Worm (Caenorhabditis elegans) whole organism, young adult: Measurements from ENCODE around the gene ZK637.15.
"Not testable (repeated sequence)": the region's sequence is repeated elsewhere in the genome, so short reads cannot be mapped to it uniquely, and the experiment has no call there.

Source experiments
- D2030.7 ChIP-seq: fragments of 200-800 bp; sonication (Bioruptor generic); IDR thresholded peaks from 2 replicates; pipeline ENCODE4 v1.3.6; 2022; ENCODE audit warnings: missing genetic modification reagents, missing genetic modification characterization, missing compliant biosample characterization
- F33H1.4 ChIP-seq: fragments of 200-800 bp; sonication (Bioruptor generic); IDR thresholded peaks from 2 replicates; pipeline ENCODE4 v1.3.6; 2022; ENCODE audit warnings: missing genetic modification reagents, missing genetic modification characterization, missing compliant biosample characterization
- F39B2.1 ChIP-seq: fragments of 200-800 bp; sonication (Bioruptor generic); IDR thresholded peaks from 2 replicates; pipeline ENCODE4 v1.3.6; 2022; ENCODE audit warnings: missing genetic modification reagents, missing genetic modification characterization, missing compliant biosample characterization
- F55B11.4 ChIP-seq: sonication (generic microtip); optimal IDR thresholded peaks from 2 replicates; lab custom pipeline; 2016; ENCODE audit warnings: missing compliant biosample characterization, missing genetic modification characterization, borderline replicate concordance; ENCODE audit not compliant: insufficient read depth
- F57A8.1 ChIP-seq: fragments of 200-800 bp; sonication (Bioruptor generic); optimal IDR thresholded peaks from 2 replicates; lab custom pipeline; 2018; ENCODE audit warnings: mild to moderate bottlenecking, missing genetic modification characterization, moderate library complexity, missing compliant biosample characterization
- Y53G8AR.9 ChIP-seq: fragments of 200-800 bp; sonication (Bioruptor generic); conservative IDR thresholded peaks from 2 replicates; pipeline ENCODE4 v1.3.6; 2022; ENCODE audit warnings: missing genetic modification reagents, missing genetic modification characterization, missing compliant biosample characterization
- aptf-2 ChIP-seq: fragments of 200-800 bp; sonication (Bioruptor generic); conservative IDR thresholded peaks from 2 replicates; pipeline ENCODE4 v1.3.6; 2022; ENCODE audit warnings: missing genetic modification reagents, missing genetic modification characterization, missing compliant biosample characterization
- atf-7 ChIP-seq: sonication (generic microtip); optimal IDR thresholded peaks from 2 replicates; lab custom pipeline; 2017; ENCODE audit warnings: mild to moderate bottlenecking, missing genetic modification characterization, missing compliant biosample characterization
- bed-2 ChIP-seq: fragments of 200-800 bp; sonication (Bioruptor generic); IDR thresholded peaks from 2 replicates; pipeline ENCODE4 v1.3.6; 2022; ENCODE audit warnings: missing genetic modification reagents, missing genetic modification characterization, missing compliant biosample characterization
- cebp-1 ChIP-seq, 2 experiments: fragments of 200-800 bp in 1 of 2; sonication (Bioruptor generic) in 1 of 2; sonication (generic microtip) in 1 of 2; IDR thresholded peaks in 1 of 2; optimal IDR thresholded peaks in 1 of 2; 2 replicates each; pipeline versions ENCODE4 v1.3.6 to Lab custom; 2017 to 2022; ENCODE audit warnings: missing compliant biosample characterization in 2 of 2, missing genetic modification characterization in 2 of 2, mild to moderate bottlenecking in 1 of 2, missing genetic modification reagents in 1 of 2, moderate library complexity in 1 of 2
- ceh-100 ChIP-seq: fragments of 200-800 bp; sonication (Bioruptor generic); IDR thresholded peaks from 2 replicates; pipeline ENCODE4 v1.3.6; 2022; ENCODE audit warnings: missing genetic modification reagents, missing genetic modification characterization, missing compliant biosample characterization
- ceh-40 ChIP-seq: fragments of 200-800 bp; sonication (Bioruptor generic); IDR thresholded peaks from 2 replicates; pipeline ENCODE4 v1.3.6; 2022; ENCODE audit warnings: missing genetic modification characterization, missing compliant biosample characterization
- die-1 ChIP-seq: sonication (generic microtip); optimal IDR thresholded peaks from 2 replicates; lab custom pipeline; 2016; ENCODE audit warnings: missing genotype, mild to moderate bottlenecking, missing genetic modification characterization, missing compliant biosample characterization
- dox-1 ChIP-seq: fragments of 200-800 bp; sonication (Bioruptor generic); IDR thresholded peaks from 2 replicates; pipeline ENCODE4 v1.3.6; 2022; ENCODE audit warnings: missing genetic modification reagents, missing genetic modification characterization, missing compliant biosample characterization
- dpff-1 ChIP-seq: sonication (generic microtip); optimal IDR thresholded peaks from 2 replicates; lab custom pipeline; 2017; ENCODE audit warnings: mild to moderate bottlenecking, missing genetic modification characterization, missing compliant biosample characterization
- efl-1 ChIP-seq: fragments of 150-350 bp; optimal IDR thresholded peaks from 2 replicates; lab custom pipeline; 2014; ENCODE audit warnings: missing biosample characterization, missing genetic modification reagents, missing genetic modification characterization
- egl-44 ChIP-seq: fragments of 200-800 bp; sonication (Bioruptor generic); IDR thresholded peaks from 2 replicates; pipeline ENCODE4 v1.3.6; 2022; ENCODE audit warnings: missing genetic modification reagents, missing genetic modification characterization, missing compliant biosample characterization
- egrh-3 ChIP-seq: fragments of 200-800 bp; sonication (Bioruptor generic); IDR thresholded peaks from 2 replicates; pipeline ENCODE4 v1.3.6; 2022; ENCODE audit warnings: missing genetic modification reagents, missing genetic modification characterization, missing compliant biosample characterization
- ekl-4 ChIP-seq: fragments of 200-800 bp; sonication (Bioruptor generic); IDR thresholded peaks from 2 replicates; pipeline ENCODE4 v1.3.6; 2022; ENCODE audit warnings: missing genetic modification reagents, missing genetic modification characterization, missing compliant biosample characterization
- gei-17 ChIP-seq: fragments of 200-800 bp; sonication (Bioruptor generic); optimal IDR thresholded peaks from 2 replicates; lab custom pipeline; 2018; ENCODE audit warnings: mild to moderate bottlenecking, missing genetic modification characterization, missing compliant biosample characterization
- hmg-1.2 ChIP-seq: fragments of 200-800 bp; sonication (Bioruptor generic); IDR thresholded peaks from 2 replicates; pipeline ENCODE4 v1.3.6; 2022; ENCODE audit warnings: missing genetic modification reagents, missing genetic modification characterization, missing compliant biosample characterization
- lin-40 ChIP-seq: sonication (generic microtip); optimal IDR thresholded peaks from 2 replicates; lab custom pipeline; 2016; ENCODE audit warnings: missing genetic modification characterization, mild to moderate bottlenecking, missing compliant biosample characterization, missing genotype, missing genetic modification reagents
- lin-54 ChIP-seq: fragments of 200-800 bp; sonication (Bioruptor generic); optimal IDR thresholded peaks from 2 replicates; lab custom pipeline; 2018; ENCODE audit warnings: mild to moderate bottlenecking, missing genetic modification characterization, missing compliant biosample characterization
- lir-1 ChIP-seq: fragments of 200-800 bp; sonication (Bioruptor generic); conservative IDR thresholded peaks from 2 replicates; pipeline ENCODE4 v1.3.6; 2022; ENCODE audit warnings: missing genetic modification reagents, missing genetic modification characterization, missing compliant biosample characterization
- lsl-1 ChIP-seq: fragments of 200-800 bp; sonication (Bioruptor generic); optimal IDR thresholded peaks from 2 replicates; lab custom pipeline; 2018; ENCODE audit warnings: mild to moderate bottlenecking, missing genetic modification characterization, moderate library complexity, missing compliant biosample characterization
- madf-10 ChIP-seq: sonication (generic microtip); optimal IDR thresholded peaks from 2 replicates; lab custom pipeline; 2016; ENCODE audit warnings: mild to moderate bottlenecking, missing genetic modification characterization, missing compliant biosample characterization
- madf-6 ChIP-seq: fragments of 200-800 bp; sonication (Bioruptor generic); IDR thresholded peaks from 2 replicates; pipeline ENCODE4 v1.3.6; 2022; ENCODE audit warnings: missing genetic modification reagents, missing genetic modification characterization, missing compliant biosample characterization
- madf-8 ChIP-seq: fragments of 200-800 bp; sonication (Bioruptor generic); conservative IDR thresholded peaks from 2 replicates; pipeline ENCODE4 v1.3.6; 2022; ENCODE audit warnings: missing genetic modification reagents, missing genetic modification characterization, missing compliant biosample characterization
- mcd-1 ChIP-seq: fragments of 200-800 bp; sonication (Bioruptor generic); IDR thresholded peaks from 2 replicates; pipeline ENCODE4 v1.3.6; 2022; ENCODE audit warnings: missing genetic modification reagents, missing genetic modification characterization, missing compliant biosample characterization
- nfyb-1 ChIP-seq: fragments of 200-800 bp; sonication (Bioruptor generic); IDR thresholded peaks from 2 replicates; pipeline ENCODE4 v1.3.6; 2022; ENCODE audit warnings: missing genetic modification reagents, missing genetic modification characterization, missing compliant biosample characterization
- nhr-27 ChIP-seq: fragments of 200-800 bp; sonication (Bioruptor generic); optimal IDR thresholded peaks from 2 replicates; lab custom pipeline; 2018; ENCODE audit warnings: mild to moderate bottlenecking, missing genetic modification characterization, moderate library complexity, missing compliant biosample characterization
- nhr-80 ChIP-seq: sonication (generic microtip); optimal IDR thresholded peaks from 2 replicates; lab custom pipeline; 2016; ENCODE audit warnings: missing genetic modification characterization, missing compliant biosample characterization
- pbrm-1 ChIP-seq: fragments of 200-800 bp; sonication (Bioruptor generic); IDR thresholded peaks from 2 replicates; pipeline ENCODE4 v1.3.6; 2022; ENCODE audit warnings: missing genetic modification reagents, missing genetic modification characterization, missing compliant biosample characterization
- rcor-1 ChIP-seq: fragments of 200-800 bp; sonication (Bioruptor generic); IDR thresholded peaks from 2 replicates; pipeline ENCODE4 v1.3.6; 2022; ENCODE audit warnings: missing genetic modification reagents, missing genetic modification characterization, missing compliant biosample characterization
- rpc-1 ChIP-seq, 2 experiments: fragments of 150-350 bp in 1 of 2; sonication (generic microtip) in 1 of 2; optimal IDR thresholded peaks; 2 replicates each; lab custom pipeline; 2014 to 2018; ENCODE audit warnings: missing biosample characterization in 1 of 2, missing genetic modification characterization in 1 of 2, missing genetic modification reagents in 1 of 2, missing genotype in 1 of 2
- snpc-1.1 ChIP-seq: sonication (generic microtip); optimal IDR thresholded peaks from 2 replicates; lab custom pipeline; 2017; ENCODE audit warnings: missing genetic modification characterization, mild to moderate bottlenecking, missing compliant biosample characterization, antibody characterized with exemption, moderate library complexity, missing genotype, missing genetic modification reagents; ENCODE audit not compliant: insufficient read depth
- snpc-4 ChIP-seq, 5 experiments: fragments of 150-350 bp in 1 of 5; sonication (generic microtip) in 4 of 5; optimal IDR thresholded peaks; 2 replicates each; lab custom pipeline; 2014 to 2018; ENCODE audit warnings: missing genetic modification characterization in 5 of 5, missing biosample characterization in 3 of 5, antibody characterized with exemption in 2 of 5, mild to moderate bottlenecking in 2 of 5, missing compliant biosample characterization in 2 of 5, missing genotype in 2 of 5, moderate library complexity in 2 of 5, missing genetic modification reagents in 1 of 5
- tbp1 ChIP-seq: fragments of 200-800 bp; sonication (Bioruptor generic); optimal IDR thresholded peaks from 2 replicates; lab custom pipeline; 2018; ENCODE audit warnings: mild to moderate bottlenecking, missing genetic modification characterization, missing compliant biosample characterization
- unc-130 ChIP-seq: sonication (generic microtip); optimal IDR thresholded peaks from 2 replicates; lab custom pipeline; 2016; ENCODE audit warnings: missing genetic modification reagents, missing genetic modification characterization, missing compliant biosample characterization
- zim-3 ChIP-seq: sonication (generic microtip); optimal IDR thresholded peaks from 2 replicates; lab custom pipeline; 2017; ENCODE audit warnings: mild to moderate bottlenecking, missing genetic modification characterization, moderate library complexity, missing compliant biosample characterization
- ztf-18 ChIP-seq: sonication (generic microtip); optimal IDR thresholded peaks from 2 replicates; lab custom pipeline; 2016; ENCODE audit warnings: missing genotype, mild to moderate bottlenecking, missing genetic modification characterization, missing compliant biosample characterization
- ztf-26 ChIP-seq: sonication (generic microtip); optimal IDR thresholded peaks from 2 replicates; lab custom pipeline; 2017; ENCODE audit warnings: missing genetic modification characterization, missing compliant biosample characterization
- ztf-28 ChIP-seq: fragments of 200-800 bp; sonication (Bioruptor generic); IDR thresholded peaks from 2 replicates; pipeline ENCODE4 v1.3.6; 2022; ENCODE audit warnings: missing genetic modification reagents, missing genetic modification characterization, missing compliant biosample characterization

The ZK637.15 gene

DNA sequence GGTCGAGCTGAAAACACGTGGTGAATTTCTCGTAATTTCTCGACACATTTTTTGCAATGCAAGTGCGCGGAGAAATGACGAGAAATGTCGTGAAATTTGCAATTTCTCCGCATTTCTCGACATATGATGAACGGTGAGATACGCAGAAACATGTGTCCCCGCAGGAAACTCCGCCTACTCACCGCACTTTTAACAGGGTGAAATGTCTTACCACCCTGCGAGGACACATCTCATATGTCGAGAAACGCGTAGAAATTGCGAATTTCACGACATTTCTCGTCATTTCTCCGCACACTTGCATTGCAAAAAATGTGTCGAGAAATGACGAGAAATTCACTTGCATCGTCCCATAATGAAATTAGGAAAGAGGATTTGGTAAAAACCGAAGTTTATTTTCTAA, 18.8 kb upstream of the ZK637.15 start:
- TF ChIP-seq D2030.7 (GFP tag; lab: Robert Waterston, UW) (peak; percentile 39; the same call in 1 of the 2 replicates), snpc-4 (tag; optimal IDR thresholded peaks at IDR 0.05; lab: Kevin White, UChicago) (peak in 1 of 4 experiments; percentile 39), lsl-1 (GFP tag; lab: Kevin White, UChicago) (peak; percentile 12), mcd-1 (GFP tag; lab: Robert Waterston, UW) (peak; percentile 56), nfyb-1 (GFP tag; lab: Robert Waterston, UW) (0 out of 2 replicates have a peak, but pooled peaks have one; percentile 11), lin-54 (GFP tag; lab: Kevin White, UChicago) (peak; percentile 21), rcor-1 (GFP tag; lab: Robert Waterston, UW) (peak; percentile 42; the same call in 1 of the 2 replicates), F39B2.1 (GFP tag; lab: Robert Waterston, UW) (peak; percentile 99), dox-1 (GFP tag; lab: Robert Waterston, UW) (peak; percentile 81), pbrm-1 (GFP tag; lab: Robert Waterston, UW) (peak; percentile 90), tbp1 (peak; percentile 39), madf-6 (GFP tag; lab: Robert Waterston, UW) (peak; percentile 69), hmg-1.2 (GFP tag; lab: Robert Waterston, UW) (0 out of 2 replicates have a peak, but pooled peaks have one; percentile 42), F33H1.4 (GFP tag; lab: Robert Waterston, UW) (peak; percentile 69), Y53G8AR.9 (GFP tag; lab: Robert Waterston, UW) (0 out of 2 replicates have a peak, but pooled peaks have one; percentile 45), aptf-2 (peak; percentile 55; the same call in 1 of the 2 replicates), ekl-4 (peak; percentile 79), cebp-1 (tag; optimal IDR thresholded peaks at IDR 0.05; lab: Kevin White, UChicago) (peak; percentile 3)
- TF ChIP-seq snpc-4 (GFP tag; optimal IDR thresholded peaks at IDR 0.05; lab: Kevin White, UChicago); cebp-1 (GFP tag; IDR thresholded peaks at IDR 0.05; lab: Robert Waterston, UW): not testable (repeated sequence)

DNA sequence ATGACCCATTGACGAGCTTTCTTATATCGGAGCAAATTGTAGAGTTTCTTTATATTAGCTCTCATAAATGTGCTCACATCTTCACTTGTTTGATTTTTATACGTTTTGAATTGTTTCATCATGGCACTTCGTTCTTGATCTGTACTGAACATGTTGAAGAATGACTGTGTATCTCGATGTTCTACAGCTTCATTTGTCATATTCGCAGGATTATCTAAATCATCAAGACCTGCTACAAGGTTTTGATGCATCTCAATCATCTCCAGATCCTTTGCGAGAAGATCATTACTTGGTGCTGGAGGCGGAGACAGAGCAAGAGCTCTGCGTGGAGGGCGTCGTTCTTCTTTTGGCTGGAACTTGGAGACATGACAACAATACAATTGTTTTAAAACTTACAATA, 16.6 kb upstream of the ZK637.15 start:
- TF ChIP-seq lin-40 (tag; lab: Kevin White, UChicago) (no peak), die-1 (tag; lab: Kevin White, UChicago) (no peak), snpc-1.1 (no peak)

DNA sequence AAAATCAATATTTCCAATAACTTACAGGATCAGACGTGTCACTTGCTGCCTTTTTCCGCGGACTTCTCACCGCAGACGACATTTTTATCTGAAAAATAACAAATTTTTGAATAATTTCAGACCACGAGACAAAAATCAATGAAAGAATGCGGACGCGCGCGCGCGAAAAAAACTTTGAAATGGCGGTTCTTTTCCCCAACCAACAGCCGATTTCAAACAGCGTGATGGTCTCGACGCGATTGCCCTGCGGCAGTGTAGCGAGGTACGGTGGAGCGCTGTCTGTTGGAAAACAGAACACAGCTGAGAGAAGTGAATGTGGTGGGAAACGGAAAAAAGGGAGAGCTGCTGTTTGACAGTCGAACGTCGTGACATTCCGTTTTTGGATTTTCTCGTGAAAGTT, 15.8 kb upstream of the ZK637.15 start, which contains the start of gene lin-9:
Gene lin-9, minus strand, starts transcription at position 88 of the 400 bp plus-strand sequence.
- TF ChIP-seq zim-3 (tag; lab: Kevin White, UChicago) (no peak), ztf-26 (tag; lab: Kevin White, UChicago) (peak; percentile 93), ceh-40 (0 out of 2 replicates have a peak, but pooled peaks have one; percentile 14), ceh-100 (GFP tag; lab: Robert Waterston, UW) (peak; percentile 79), F57A8.1 (GFP tag; lab: Kevin White, UChicago) (no peak), D2030.7 (GFP tag; lab: Robert Waterston, UW) (peak; percentile 95), ztf-18 (peak; percentile 87), F39B2.1 (GFP tag; lab: Robert Waterston, UW) (peak; percentile 91), egl-44 (GFP tag; lab: Robert Waterston, UW) (peak; percentile 41; the same call in 1 of the 2 replicates), ztf-28 (GFP tag; lab: Robert Waterston, UW) (peak; percentile 74; the same call in 1 of the 2 replicates), gei-17 (GFP tag; lab: Kevin White, UChicago) (peak; percentile 86), efl-1 (peak; percentile 98), egrh-3 (GFP tag; lab: Robert Waterston, UW) (peak; percentile 82), bed-2 (GFP tag; lab: Robert Waterston, UW) (peak; percentile 91), nhr-80 (tag; lab: Kevin White, UChicago) (peak; percentile 76), atf-7 (peak; percentile 86), madf-10 (tag; lab: Kevin White, UChicago) (peak; percentile 86), nhr-27 (tag; lab: Kevin White, UChicago) (no peak), lsl-1 (GFP tag; lab: Kevin White, UChicago) (peak; percentile 97), dpff-1 (tag; lab: Kevin White, UChicago) (no peak), rpc-1 (optimal IDR thresholded peaks at IDR 0.05; lab: Kevin White, UChicago) (no peak), rpc-1 (tag; optimal IDR thresholded peaks at IDR 0.05; lab: Kevin White, UChicago) (no peak), unc-130 (GFP tag; lab: Kevin White, UChicago) (peak; percentile 93), F55B11.4 (tag; lab: Kevin White, UChicago) (no peak), madf-8 (peak; percentile 98), lir-1 (GFP tag; lab: Robert Waterston, UW) (peak; percentile 78)
